Fruit fly (Drosophila melanogaster) ovary, adult (tissue): ENCODE results near the gene CNMaR.
A peak's percentile ranks its signal among the peaks of the same experiment; 100 is the strongest.

Experiments
- CG17801 ChIP-seq: fragments of 200-800 bp; optimal IDR thresholded peaks from 2 replicates; lab custom pipeline; 2019; ENCODE audit warnings: missing biosample characterization, mild to moderate bottlenecking, missing genetic modification characterization, moderate library complexity; ENCODE audit not compliant: partially characterized antibody

Gene CNMaR

dm6 chr3L:9643762-9644161 is at the start of gene CNMaR:
TSS of gene CNMaR (plus strand) at chr3L:9644109.
- TF ChIP-seq CG17801 (GFP tag; lab: Kevin White, UChicago): no peak

dm6 chr3L:9597464-9597863 is 46.4 kb upstream of the CNMaR start, which contains the start of gene Tmc:
TSS of gene Tmc (plus strand) at chr3L:9597764.
- no peak for TF ChIP-seq CG17801 (GFP tag; lab: Kevin White, UChicago)

- TF ChIP-seq CG17801 (GFP tag; lab: Kevin White, UChicago): no peak
Observed at dm6 chr3L:9598688-9599087, 45.2 kb upstream of the CNMaR start, which contains the start of gene CG3222. TSS of gene CG3222 (plus strand) at chr3L:9598988.

- TF ChIP-seq CG17801 (GFP tag; lab: Kevin White, UChicago): no peak
Observed at dm6 chr3L:9601225-9601624, 42.7 kb upstream of the CNMaR start, which contains the start of the genes CG3088 and CG3306. TSS of gene CG3088 (minus strand) at chr3L:9601325. TSS of gene CG3306 (plus strand) at chr3L:9601523.

- TF ChIP-seq CG17801 (GFP tag; lab: Kevin White, UChicago): no peak
Observed at dm6 chr3L:9613960-9614588, 29.8 kb upstream of the CNMaR start.

dm6 chr3L:9614589-9615442 is 29.1 kb upstream of the CNMaR start, which contains the start of gene LanB2:
TSS of gene LanB2 (plus strand) at chr3L:9614914.
- no peak for TF ChIP-seq CG17801 (GFP tag; lab: Kevin White, UChicago)

- no peak for TF ChIP-seq CG17801 (GFP tag; lab: Kevin White, UChicago)
Observed at dm6 chr3L:9615443-9616141, 28.3 kb upstream of the CNMaR start.

- TF ChIP-seq CG17801 (GFP tag; lab: Kevin White, UChicago): no peak
Observed at dm6 chr3L:9624014-9624413, 19.9 kb upstream of the CNMaR start, which contains the start of gene CG3335. TSS of gene CG3335 (plus strand) at chr3L:9624237.

- TF ChIP-seq CG17801 (GFP tag; lab: Kevin White, UChicago): no peak
Observed at dm6 chr3L:9628376-9628775, 15.5 kb upstream of the CNMaR start, which contains the start of gene Cyp40. TSS of gene Cyp40 (plus strand) at chr3L:9628676.

- no peak for TF ChIP-seq CG17801 (GFP tag; lab: Kevin White, UChicago)
Observed at dm6 chr3L:9629093-9629492, 14.8 kb upstream of the CNMaR start, which contains the start of gene Or67b. TSS of gene Or67b (minus strand) at chr3L:9629193.

- TF ChIP-seq CG17801 (GFP tag; lab: Kevin White, UChicago): peak; percentile 12
Observed at dm6 chr3L:9629910-9630309, 14.0 kb upstream of the CNMaR start.

- TF ChIP-seq CG17801 (GFP tag; lab: Kevin White, UChicago): no peak
Observed at dm6 chr3L:9637812-9638211, 6.1 kb upstream of the CNMaR start, which contains the start of gene CG8329. TSS of gene CG8329 (plus strand) at chr3L:9638112.

dm6 chr3L:9638971-9639370 is 4.9 kb upstream of the CNMaR start, which contains the start of gene CG18179:
TSS of gene CG18179 (plus strand) at chr3L:9639271.
- no peak for TF ChIP-seq CG17801 (GFP tag; lab: Kevin White, UChicago)

- TF ChIP-seq CG17801 (GFP tag; lab: Kevin White, UChicago): no peak
Observed at dm6 chr3L:9640713-9641112, 3.2 kb upstream of the CNMaR start, which contains the start of gene CG18180. TSS of gene CG18180 (plus strand) at chr3L:9641013.
